Fruit fly (Drosophila melanogaster): Measurements from ENCODE around the gene Wdr24.

The Wdr24 gene

DNA sequence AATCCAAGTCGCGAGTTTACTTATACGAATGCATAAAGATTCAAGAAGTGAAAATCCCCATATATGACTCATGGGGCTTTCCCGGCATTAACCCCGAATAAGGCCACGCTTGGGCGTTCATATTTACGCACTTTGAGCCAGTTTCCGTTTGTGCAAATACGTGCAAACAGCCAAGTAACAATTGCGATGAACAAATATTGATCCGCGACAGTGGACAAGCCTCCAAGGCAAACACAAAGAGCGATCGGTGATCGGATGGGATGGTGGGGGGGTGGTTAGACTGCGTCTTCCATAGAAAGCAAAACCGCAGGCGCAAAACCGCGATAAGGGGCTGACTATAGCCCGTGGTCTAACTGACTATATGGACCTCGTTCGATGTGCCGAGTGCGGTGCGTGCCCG lies 12.3 kb upstream of the Wdr24 start (continued):
- peak; percentile 22 for TF ChIP-seq Vsx1 (GFP tag; optimal IDR thresholded peaks at IDR 0.05)
- no peak for TF ChIP-seq corto (GFP tag; optimal IDR thresholded peaks at IDR 0.05)
- TF ChIP-seq pan (optimal IDR thresholded peaks at IDR 0.05): no peak
- TF ChIP-seq pan (GFP tag; optimal IDR thresholded peaks at IDR 0.05 in 1 of 2, IDR thresholded peaks at IDR 0.05 in 1 of 2): peak in 1 of 2 experiments; percentile 38
- TF ChIP-seq CG33213 (GFP tag; optimal IDR thresholded peaks at IDR 0.05): no peak
- TF ChIP-seq CG17359 (tag; optimal IDR thresholded peaks at IDR 0.05): peak; percentile 35
- peak; percentile 37; the same call in 1 of the 2 replicates for TF ChIP-seq CG14014 (GFP tag; IDR thresholded peaks at IDR 0.05)
- TF ChIP-seq fd64A (GFP tag; optimal IDR thresholded peaks at IDR 0.05): peak; percentile 26
- peak; percentile 43 for TF ChIP-seq bab2 (GFP tag; optimal IDR thresholded peaks at IDR 0.05)
- peak; percentile 27 for TF ChIP-seq CG18599 (GFP tag; optimal IDR thresholded peaks at IDR 0.05)
- peak in 1 of 2 experiments; percentile 6 for TF ChIP-seq bsh (GFP tag; optimal IDR thresholded peaks at IDR 0.05)
- TF ChIP-seq CG6813 (GFP tag; optimal IDR thresholded peaks at IDR 0.05): peak; percentile 19
- TF ChIP-seq Rx (GFP tag; IDR thresholded peaks at IDR 0.05): 0 out of 2 replicates have a peak, but pooled peaks have one; percentile 10
- TF ChIP-seq emc (GFP tag; optimal IDR thresholded peaks at IDR 0.05): no peak
- no peak for TF ChIP-seq CG16813 (GFP tag; IDR thresholded peaks at IDR 0.05; ENCODE audit: partially characterized antibody)
- peak; percentile 68 for TF ChIP-seq CG1792 (GFP tag; optimal IDR thresholded peaks at IDR 0.05)
- TF ChIP-seq pho (GFP tag; optimal IDR thresholded peaks at IDR 0.05): no peak
- TF ChIP-seq caup (GFP tag; optimal IDR thresholded peaks at IDR 0.05; ENCODE audit: severe bottlenecking): peak; percentile 18
- peak; percentile 5 for TF ChIP-seq CG13296 (GFP tag; optimal IDR thresholded peaks at IDR 0.05)
- peak; percentile 23 for TF ChIP-seq bcd (GFP tag; optimal IDR thresholded peaks at IDR 0.05)
- TF ChIP-seq nom (GFP tag; optimal IDR thresholded peaks at IDR 0.05): peak; percentile 87
- peak; percentile 0 for TF ChIP-seq Atf3 (GFP tag; optimal IDR thresholded peaks at IDR 0.05)
- TF ChIP-seq CG2875 (GFP tag; optimal IDR thresholded peaks at IDR 0.05): peak; percentile 47
- no peak for TF ChIP-seq slou (GFP tag; optimal IDR thresholded peaks at IDR 0.05)
- TF ChIP-seq Drgx (GFP tag; IDR thresholded peaks at IDR 0.05): peak; percentile 36
- TF ChIP-seq Six4 (GFP tag; optimal IDR thresholded peaks at IDR 0.05): no peak
- peak; percentile 14 for TF ChIP-seq CG12942 (GFP tag; optimal IDR thresholded peaks at IDR 0.05)
- peak; percentile 0 for TF ChIP-seq Deaf1 (tag; optimal IDR thresholded peaks at IDR 0.05)
- TF ChIP-seq E2f1 (GFP tag; IDR thresholded peaks at IDR 0.05): 0 out of 2 replicates have a peak, but pooled peaks have one; percentile 7
- TF ChIP-seq CG2712 (tag; optimal IDR thresholded peaks at IDR 0.05): no peak
- TF ChIP-seq MBD-R2 (GFP tag; IDR thresholded peaks at IDR 0.05): peak; percentile 13; the same call in 1 of the 2 replicates
- TF ChIP-seq gsb (GFP tag; IDR thresholded peaks at IDR 0.05): no peak
- TF ChIP-seq gcm2 (GFP tag; optimal IDR thresholded peaks at IDR 0.05): no peak
- peak; percentile 41; the same call in 1 of the 2 replicates for TF ChIP-seq HLH3B (GFP tag; IDR thresholded peaks at IDR 0.05)
- peak; percentile 31 for TF ChIP-seq CG2678 (tag; optimal IDR thresholded peaks at IDR 0.05)
- TF ChIP-seq CG6689 (GFP tag; IDR thresholded peaks at IDR 0.05): peak; percentile 16; the same call in 1 of the 2 replicates
- TF ChIP-seq so (GFP tag; IDR thresholded peaks at IDR 0.05): 0 out of 3 replicates have a peak, but pooled peaks have one; percentile 16
- 0 out of 3 replicates have a peak, but pooled peaks have one; percentile 40 for TF ChIP-seq ken (GFP tag; IDR thresholded peaks at IDR 0.05)
- TF ChIP-seq CG17802 (tag; optimal IDR thresholded peaks at IDR 0.05): peak; percentile 0
- peak; percentile 14 for TF ChIP-seq CG3281 (GFP tag; optimal IDR thresholded peaks at IDR 0.05)
- TF ChIP-seq CG12744 (GFP tag; optimal IDR thresholded peaks at IDR 0.05): no peak
- no peak for TF ChIP-seq Elba2 (GFP tag; optimal IDR thresholded peaks at IDR 0.05)
- TF ChIP-seq CG12071 (GFP tag; optimal IDR thresholded peaks at IDR 0.05): peak; percentile 71
- peak; percentile 15 for TF ChIP-seq BtbVII (GFP tag; optimal IDR thresholded peaks at IDR 0.05)
- 0 out of 3 replicates have a peak, but pooled peaks have one; percentile 19 for TF ChIP-seq otp (GFP tag; IDR thresholded peaks at IDR 0.05)
- peak; percentile 0 for TF ChIP-seq dmrt99B (tag; optimal IDR thresholded peaks at IDR 0.05)
- TF ChIP-seq wek (GFP tag; optimal IDR thresholded peaks at IDR 0.05): peak; percentile 67
- peak; percentile 7 for TF ChIP-seq Hmr (GFP tag; optimal IDR thresholded peaks at IDR 0.05)
- TF ChIP-seq tap (tag; optimal IDR thresholded peaks at IDR 0.05): no peak
- TF ChIP-seq Fer3 (tag; optimal IDR thresholded peaks at IDR 0.05): peak; percentile 17
